Fruit fly (Drosophila melanogaster) whole organism, embryonic: ENCODE data around the gene sphe.

Source experiments
- Ada2b ChIP-seq: fragments of 200-800 bp; sonication (Bioruptor generic); IDR thresholded peaks from 2 replicates; pipeline ENCODE4 v1.3.6; 2022; ENCODE audit warnings: missing biosample characterization, missing genetic modification characterization
- CG10147 ChIP-seq: fragments of 200-800 bp; sonication (Bioruptor generic); optimal IDR thresholded peaks from 2 replicates; lab custom pipeline; 2019; ENCODE audit warnings: missing biosample characterization, mild to moderate bottlenecking, missing genetic modification characterization, moderate library complexity
- CG10543 ChIP-seq: fragments of 200-800 bp; sonication (Bioruptor generic); optimal IDR thresholded peaks from 3 replicates; lab custom pipeline; 2017; ENCODE audit warnings: missing biosample characterization, mild to moderate bottlenecking, missing genetic modification characterization, moderate library complexity
- CG12071 ChIP-seq: fragments of 200-800 bp; sonication (Bioruptor generic); optimal IDR thresholded peaks from 3 replicates; lab custom pipeline; 2018; ENCODE audit warnings: missing biosample characterization, mild to moderate bottlenecking, missing genetic modification characterization
- CG12104 ChIP-seq: fragments of 200-800 bp; sonication (Bioruptor generic); optimal IDR thresholded peaks from 3 replicates; lab custom pipeline; 2016; ENCODE audit warnings: missing biosample characterization, missing genetic modification characterization
- CG13296 ChIP-seq: fragments of 200-800 bp; sonication (Bioruptor generic); optimal IDR thresholded peaks from 3 replicates; lab custom pipeline; 2018; ENCODE audit warnings: missing biosample characterization, mild to moderate bottlenecking, missing genetic modification characterization
- CG14860 ChIP-seq: fragments of 200-800 bp; sonication (Bioruptor generic); IDR thresholded peaks from 3 replicates; pipeline ENCODE4 v1.3.6; 2022; ENCODE audit warnings: missing biosample characterization, missing genetic modification characterization; ENCODE audit not compliant: partially characterized antibody
- CG14965 ChIP-seq: fragments of 200-800 bp; sonication (Bioruptor generic); optimal IDR thresholded peaks from 2 replicates; lab custom pipeline; 2016; ENCODE audit warnings: missing biosample characterization, missing genetic modification characterization, borderline replicate concordance
- CG15696 ChIP-seq: fragments of 200-800 bp; sonication (Bioruptor generic); optimal IDR thresholded peaks from 2 replicates; lab custom pipeline; 2019; ENCODE audit warnings: missing biosample characterization, mild to moderate bottlenecking, missing genetic modification characterization, moderate library complexity
- CG1603 ChIP-seq: fragments of 200-800 bp; sonication (Bioruptor generic); optimal IDR thresholded peaks from 2 replicates; lab custom pipeline; 2019; ENCODE audit warnings: missing biosample characterization, mild to moderate bottlenecking, missing genetic modification characterization, moderate library complexity
- CG16863 ChIP-seq: fragments of 200-800 bp; sonication (Bioruptor generic); optimal IDR thresholded peaks from 3 replicates; lab custom pipeline; 2016; ENCODE audit warnings: missing biosample characterization, missing genetic modification characterization
- CG17328 ChIP-seq: fragments of 200-800 bp; sonication (Bioruptor generic); IDR thresholded peaks from 2 replicates; pipeline ENCODE4 v1.3.6; 2022; ENCODE audit warnings: missing biosample characterization, missing genetic modification characterization
- CG17802 ChIP-seq: fragments of 200-800 bp; sonication (Bioruptor generic); optimal IDR thresholded peaks from 2 replicates; lab custom pipeline; 2018; ENCODE audit warnings: missing biosample characterization, mild to moderate bottlenecking, missing genetic modification characterization, moderate library complexity
- CG2202 ChIP-seq: fragments of 200-800 bp; sonication (Bioruptor generic); optimal IDR thresholded peaks from 2 replicates; lab custom pipeline; 2018; ENCODE audit warnings: missing biosample characterization, mild to moderate bottlenecking, missing genetic modification characterization
- CG30020 ChIP-seq: fragments of 200-800 bp; optimal IDR thresholded peaks from 2 replicates; lab custom pipeline; 2019; ENCODE audit warnings: missing biosample characterization, mild to moderate bottlenecking, missing genetic modification characterization, moderate library complexity
- CG3847 ChIP-seq: fragments of 200-800 bp; sonication (Bioruptor generic); IDR thresholded peaks from 2 replicates; pipeline ENCODE4 v1.3.6; 2022; ENCODE audit warnings: missing biosample characterization, missing genetic modification characterization
- CG42726 ChIP-seq: fragments of 200-800 bp; sonication (Bioruptor generic); IDR thresholded peaks from 2 replicates; pipeline ENCODE4 v1.3.6; 2022; ENCODE audit warnings: missing biosample characterization, missing genetic modification characterization; ENCODE audit not compliant: partially characterized antibody
- CG4282 ChIP-seq: fragments of 200-800 bp; sonication (Bioruptor generic); optimal IDR thresholded peaks from 2 replicates; lab custom pipeline; 2016; ENCODE audit warnings: missing biosample characterization, missing genetic modification characterization
- CG4328 ChIP-seq: fragments of 200-800 bp; sonication (Bioruptor generic); optimal IDR thresholded peaks from 3 replicates; lab custom pipeline; 2017; ENCODE audit warnings: missing biosample characterization, missing genetic modification reagents, missing genetic modification characterization
- CG4360 ChIP-seq: fragments of 200-800 bp; sonication (Bioruptor generic); IDR thresholded peaks from 2 replicates; pipeline ENCODE4 v1.3.6; 2022; ENCODE audit warnings: missing biosample characterization, missing genetic modification characterization
- CG43689 ChIP-seq: fragments of 200-800 bp; sonication (Bioruptor generic); IDR thresholded peaks from 2 replicates; pipeline ENCODE4 v1.3.6; 2022; ENCODE audit warnings: missing biosample characterization, missing genetic modification characterization
- CG4404 ChIP-seq: fragments of 200-800 bp; sonication (Bioruptor generic); IDR thresholded peaks from 2 replicates; pipeline ENCODE4 v1.3.6; 2022; ENCODE audit warnings: missing biosample characterization, missing genetic modification characterization
- CG4617 ChIP-seq: fragments of 200-800 bp; sonication (Bioruptor generic); optimal IDR thresholded peaks from 3 replicates; lab custom pipeline; 2016; ENCODE audit warnings: missing biosample characterization, missing genetic modification characterization, borderline replicate concordance
- CG6813 ChIP-seq: fragments of 200-800 bp; sonication (Bioruptor generic); optimal IDR thresholded peaks from 2 replicates; lab custom pipeline; 2017; ENCODE audit warnings: missing biosample characterization, missing genetic modification characterization, mild to moderate bottlenecking, moderate library complexity, missing genetic modification reagents
- CG7372 ChIP-seq: fragments of 200-800 bp; sonication (Bioruptor generic); IDR thresholded peaks from 2 replicates; pipeline ENCODE4 v1.3.6; 2022; ENCODE audit warnings: missing biosample characterization, missing genetic modification characterization
- CG9876 ChIP-seq: fragments of 200-800 bp; sonication (Bioruptor generic); optimal IDR thresholded peaks from 2 replicates; lab custom pipeline; 2016; ENCODE audit warnings: missing biosample characterization, missing genetic modification characterization
- Deaf1 ChIP-seq: fragments of 200-800 bp; optimal IDR thresholded peaks from 3 replicates; lab custom pipeline; 2019; ENCODE audit warnings: missing biosample characterization, mild to moderate bottlenecking, missing genetic modification characterization, moderate library complexity
- Dll ChIP-seq: fragments of 200-800 bp; sonication (Bioruptor generic); IDR thresholded peaks from 4 replicates; pipeline ENCODE4 v1.3.6; 2022; ENCODE audit warnings: missing biosample characterization, missing genetic modification characterization; ENCODE audit not compliant: partially characterized antibody
- Doc2 ChIP-seq: fragments of 200-800 bp; sonication (Bioruptor generic); IDR thresholded peaks from 2 replicates; pipeline ENCODE4 v1.3.6; 2022; ENCODE audit warnings: missing biosample characterization, missing genetic modification characterization
- Ets65A ChIP-seq: fragments of 200-800 bp; sonication (Bioruptor generic); peaks from one replicate; lab custom pipeline; 2016; ENCODE audit warnings: missing biosample characterization, missing genetic modification characterization
- HLH4C ChIP-seq: fragments of 200-800 bp; sonication (Bioruptor generic); IDR thresholded peaks from 3 replicates; pipeline ENCODE4 v1.3.6; 2022; ENCODE audit warnings: missing biosample characterization, missing genetic modification characterization; ENCODE audit not compliant: partially characterized antibody
- Lpt ChIP-seq: fragments of >200 bp; optimal IDR thresholded peaks from 2 replicates; lab custom pipeline; 2018; ENCODE audit warnings: missing biosample characterization, missing genetic modification characterization
- Mrtf ChIP-seq: fragments of 200-800 bp; sonication (Bioruptor generic); IDR thresholded peaks from 3 replicates; pipeline ENCODE4 v1.3.6; 2022; ENCODE audit warnings: missing biosample characterization, missing genetic modification characterization
- Neu2 ChIP-seq: fragments of 200-800 bp; sonication (Bioruptor generic); optimal IDR thresholded peaks from 3 replicates; lab custom pipeline; 2016; ENCODE audit warnings: missing biosample characterization, missing genetic modification characterization, borderline replicate concordance
- Rx ChIP-seq: fragments of 200-800 bp; sonication (Bioruptor generic); IDR thresholded peaks from 2 replicates; pipeline ENCODE4 v1.3.6; 2022; ENCODE audit warnings: missing biosample characterization, missing genetic modification characterization
- Scr ChIP-seq: fragments of 200-800 bp; sonication (Bioruptor generic); IDR thresholded peaks from 2 replicates; pipeline ENCODE4 v1.3.6; 2022; ENCODE audit warnings: missing biosample characterization, missing genetic modification characterization; ENCODE audit not compliant: partially characterized antibody
- Sry-δ ChIP-seq: fragments of 200-800 bp; sonication (Bioruptor generic); optimal IDR thresholded peaks from 2 replicates; lab custom pipeline; 2016; ENCODE audit warnings: missing biosample characterization, missing genetic modification characterization
- al ChIP-seq: fragments of 200-800 bp; sonication (Bioruptor generic); IDR thresholded peaks from 2 replicates; pipeline ENCODE4 v1.3.6; 2022; ENCODE audit warnings: missing biosample characterization, missing genetic modification characterization
- bsh ChIP-seq, 2 experiments: fragments of 200-800 bp; sonication (Bioruptor generic); optimal IDR thresholded peaks; 2 replicates each; lab custom pipeline; 2017 to 2018; ENCODE audit warnings: mild to moderate bottlenecking in 2 of 2, missing biosample characterization in 2 of 2, missing genetic modification characterization in 2 of 2, moderate library complexity in 1 of 2
- cg ChIP-seq: fragments of 200-800 bp; sonication (Bioruptor generic); optimal IDR thresholded peaks from 3 replicates; lab custom pipeline; 2019; ENCODE audit warnings: missing biosample characterization, mild to moderate bottlenecking, missing genetic modification characterization, moderate library complexity
- cwo ChIP-seq: fragments of 200-800 bp; sonication (Bioruptor generic); optimal IDR thresholded peaks from 3 replicates; lab custom pipeline; 2017; ENCODE audit warnings: missing biosample characterization, missing genetic modification characterization, mild to moderate bottlenecking, moderate library complexity, missing genetic modification reagents
- da ChIP-seq: fragments of 200-800 bp; sonication (Bioruptor generic); optimal IDR thresholded peaks from 2 replicates; lab custom pipeline; 2016; ENCODE audit warnings: missing biosample characterization, missing genetic modification characterization
- h ChIP-seq: fragments of >200 bp; optimal IDR thresholded peaks from 2 replicates; lab custom pipeline; 2017
- pita ChIP-seq: fragments of 200-800 bp; sonication (Bioruptor generic); optimal IDR thresholded peaks from 2 replicates; lab custom pipeline; 2017; ENCODE audit warnings: missing biosample characterization, mild to moderate bottlenecking, missing genetic modification characterization
- pros ChIP-seq: fragments of 200-800 bp; sonication (Bioruptor generic); optimal IDR thresholded peaks from 3 replicates; lab custom pipeline; 2019; ENCODE audit warnings: missing biosample characterization, mild to moderate bottlenecking, missing genetic modification characterization, moderate library complexity
- pum ChIP-seq: fragments of 200-800 bp; sonication (Bioruptor generic); optimal IDR thresholded peaks from 2 replicates; lab custom pipeline; 2016; ENCODE audit warnings: missing biosample characterization, missing genetic modification characterization
- ranshi ChIP-seq: fragments of 200-800 bp; sonication (Bioruptor generic); IDR thresholded peaks from 2 replicates; pipeline ENCODE4 v1.3.6; 2022; ENCODE audit warnings: missing biosample characterization, missing genetic modification characterization
- salm ChIP-seq: fragments of 200-800 bp; sonication (Bioruptor generic); optimal IDR thresholded peaks from 2 replicates; lab custom pipeline; 2018; ENCODE audit warnings: missing biosample characterization, mild to moderate bottlenecking, missing genetic modification characterization
- so ChIP-seq: fragments of 200-800 bp; sonication (Bioruptor generic); IDR thresholded peaks from 3 replicates; pipeline ENCODE4 v1.3.6; 2022; ENCODE audit warnings: missing biosample characterization, missing genetic modification characterization
- usp ChIP-seq: fragments of >200 bp; optimal IDR thresholded peaks from 2 replicates; lab custom pipeline; 2017; ENCODE audit warnings: missing biosample characterization, missing genetic modification characterization
- z ChIP-seq: fragments of 200-800 bp; sonication (Bioruptor generic); IDR thresholded peaks from 3 replicates; pipeline ENCODE4 v1.3.6; 2022; ENCODE audit warnings: missing biosample characterization, missing genetic modification characterization

sphe gene

DNA sequence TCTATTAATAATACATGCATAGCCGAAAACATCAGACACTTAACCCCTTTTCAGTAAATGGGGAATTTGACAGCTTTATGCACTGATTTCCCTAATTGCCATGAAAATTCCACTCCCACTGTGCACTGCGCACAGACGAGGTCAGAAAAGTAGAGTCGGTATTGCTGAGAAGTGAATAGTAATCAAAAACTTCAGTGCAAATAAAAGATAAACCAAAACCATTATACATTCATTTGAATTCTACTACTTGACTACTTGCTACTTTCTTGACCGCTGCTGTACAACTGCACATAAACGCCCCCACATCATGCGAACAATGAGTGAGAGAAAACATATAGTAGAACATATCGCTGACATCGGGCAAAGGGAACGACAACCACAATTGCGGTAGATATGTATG, 10.3 kb downstream of the sphe start (continued):
- peak; percentile 94 for TF ChIP-seq CG17328 (GFP tag; lab: Robert Waterston, UW)
- peak; percentile 80 for TF ChIP-seq salm (tag; lab: Kevin White, UChicago)
- peak; percentile 44 for TF ChIP-seq Deaf1 (tag; lab: Kevin White, UChicago)
- peak; percentile 97 for TF ChIP-seq Ets65A (GFP tag; lab: Kevin White, UChicago)
- TF ChIP-seq Lpt (GFP tag; lab: Kevin White, UChicago): no peak
- TF ChIP-seq CG43689 (GFP tag; lab: Robert Waterston, UW): no peak
- TF ChIP-seq Mrtf (GFP tag; lab: Robert Waterston, UW): peak; percentile 79
- TF ChIP-seq CG16863: peak; percentile 88
- peak; percentile 7 for TF ChIP-seq CG10543 (GFP tag; lab: Kevin White, UChicago)
- peak; percentile 68 for TF ChIP-seq CG4360 (GFP tag; lab: Robert Waterston, UW)
- no peak for TF ChIP-seq usp (GFP tag; lab: Kevin White, UChicago)
- peak; percentile 63 for TF ChIP-seq al (GFP tag; lab: Robert Waterston, UW)
- peak; percentile 38 for TF ChIP-seq CG30020 (tag; lab: Kevin White, UChicago)
- TF ChIP-seq pros: no peak
- TF ChIP-seq Doc2 (GFP tag; lab: Robert Waterston, UW): peak; percentile 12; the same call in 1 of the 2 replicates
- TF ChIP-seq pum (GFP tag; lab: Kevin White, UChicago): peak; percentile 81
- TF ChIP-seq CG42726: no peak
- peak; percentile 61 for TF ChIP-seq CG4282 (GFP tag; lab: Kevin White, UChicago)
- TF ChIP-seq so (GFP tag; lab: Robert Waterston, UW): peak; percentile 86
- TF ChIP-seq Sry-δ (GFP tag; lab: Kevin White, UChicago): peak; percentile 44
- TF ChIP-seq CG14965 (GFP tag; lab: Kevin White, UChicago): peak; percentile 28
- TF ChIP-seq CG7372 (GFP tag; lab: Robert Waterston, UW): peak; percentile 74; the same call in 1 of the 2 replicates
- peak; percentile 89 for TF ChIP-seq Rx
- peak; percentile 50 for TF ChIP-seq CG15696 (tag; lab: Kevin White, UChicago)
- peak; percentile 29 for TF ChIP-seq da (GFP tag; lab: Kevin White, UChicago)
- peak; percentile 40 to 95 for TF ChIP-seq bsh (GFP tag; optimal IDR thresholded peaks at IDR 0.05; lab: Kevin White, UChicago)
- no peak for TF ChIP-seq cg (GFP tag; lab: Kevin White, UChicago)
- TF ChIP-seq z (GFP tag; lab: Robert Waterston, UW): peak; percentile 69; the same call in 2 of the 3 replicates
- TF ChIP-seq pita (GFP tag; lab: Kevin White, UChicago): no peak
- TF ChIP-seq HLH4C: no peak
- peak; percentile 72 for TF ChIP-seq CG6813
- TF ChIP-seq Neu2 (GFP tag; lab: Kevin White, UChicago): no peak
- TF ChIP-seq cwo (GFP tag; lab: Kevin White, UChicago): peak; percentile 55
- peak; percentile 89 for TF ChIP-seq Ada2b (GFP tag; lab: Robert Waterston, UW)
- TF ChIP-seq CG1603 (tag; lab: Kevin White, UChicago): peak; percentile 94
- peak; percentile 67 for TF ChIP-seq CG12104 (GFP tag; lab: Kevin White, UChicago)
- TF ChIP-seq CG4404 (GFP tag; lab: Robert Waterston, UW): peak; percentile 67
- TF ChIP-seq Dll (GFP tag; lab: Robert Waterston, UW): no peak
- peak; percentile 61 for TF ChIP-seq CG3847
- TF ChIP-seq CG13296: peak; percentile 61
- peak; percentile 78 for TF ChIP-seq CG2202 (tag; lab: Kevin White, UChicago)
- peak; percentile 88 for TF ChIP-seq CG12071 (GFP tag; lab: Kevin White, UChicago)
- no peak for TF ChIP-seq h
- no peak for TF ChIP-seq Scr
- TF ChIP-seq CG4617 (GFP tag; lab: Kevin White, UChicago): peak; percentile 40
- no peak for TF ChIP-seq CG14860 (GFP tag; lab: Robert Waterston, UW)
- peak; percentile 15 for TF ChIP-seq CG4328
- peak; percentile 76 for TF ChIP-seq CG9876
- TF ChIP-seq ranshi (GFP tag; lab: Robert Waterston, UW): peak; percentile 87
- TF ChIP-seq CG10147 (GFP tag; lab: Kevin White, UChicago): peak; percentile 67
- TF ChIP-seq CG17802 (tag; lab: Kevin White, UChicago): peak; percentile 74
